Worm (Caenorhabditis elegans): ENCODE data around the gene sru-28.
A peak's percentile ranks its signal among the peaks of the same experiment; 100 is the strongest.

Gene sru-28

ce11 chrV:1488642-1489041, 17.5 kb upstream of the sru-28 start:
- TF ChIP-seq daf-12 (tag; optimal IDR thresholded peaks at IDR 0.05) (no peak), elt-2 (tag; optimal IDR thresholded peaks at IDR 0.05) (no peak), fos-1 (tag; optimal IDR thresholded peaks at IDR 0.05) (no peak), skn-1 (tag; optimal IDR thresholded peaks at IDR 0.05) (no peak), ceh-9 (tag; optimal IDR thresholded peaks at IDR 0.05) (no peak), elt-1 (tag; optimal IDR thresholded peaks at IDR 0.05) (no peak), snpc-4 (tag; optimal IDR thresholded peaks at IDR 0.05) (no peak), unc-62 (GFP tag; optimal IDR thresholded peaks at IDR 0.05) (no peak), lin-39 (tag; optimal IDR thresholded peaks at IDR 0.05) (no peak), zag-1 (tag; optimal IDR thresholded peaks at IDR 0.05) (no peak), fkh-10 (GFP tag; optimal IDR thresholded peaks at IDR 0.05) (no peak), nhr-237 (tag; optimal IDR thresholded peaks at IDR 0.05) (no peak), ZK546.5 (tag; optimal IDR thresholded peaks at IDR 0.05) (no peak), lsy-12 (tag; optimal IDR thresholded peaks at IDR 0.05) (no peak)

ce11 chrV:1491510-1491909, 14.6 kb upstream of the sru-28 start, which contains the start of gene C38C3.6:
TSS of gene C38C3.6 (minus strand) at chrV:1491610.
- TF ChIP-seq snpc-4 (tag; optimal IDR thresholded peaks at IDR 0.05), result no peak
- TF ChIP-seq nhr-28 (tag; optimal IDR thresholded peaks at IDR 0.05), result no peak
- no peak for TF ChIP-seq fos-1 (tag; optimal IDR thresholded peaks at IDR 0.05)

ce11 chrV:1494469-1494868, 11.6 kb upstream of the sru-28 start, which contains the start of gene spig-7:
TSS of gene spig-7 (plus strand) at chrV:1494769.
- TF ChIP-seq snpc-4 (tag; optimal IDR thresholded peaks at IDR 0.05) (no peak), pqm-1 (tag; optimal IDR thresholded peaks at IDR 0.05) (no peak), tbx-2 (tag; optimal IDR thresholded peaks at IDR 0.05) (no peak), elt-1 (tag; optimal IDR thresholded peaks at IDR 0.05) (no peak)

- TF ChIP-seq daf-12 (tag; optimal IDR thresholded peaks at IDR 0.05) (no peak), ceh-16 (tag; optimal IDR thresholded peaks at IDR 0.05) (no peak), ceh-28 (tag; optimal IDR thresholded peaks at IDR 0.05) (peak; percentile 15)
Measured at ce11 chrV:1495334-1495733, 10.8 kb upstream of the sru-28 start, which contains the start of gene C38C3.3. TSS of gene C38C3.3 (plus strand) at chrV:1495634.

- TF ChIP-seq nhr-76 (tag; optimal IDR thresholded peaks at IDR 0.05), result no peak
- TF ChIP-seq ceh-28 (tag; optimal IDR thresholded peaks at IDR 0.05), result peak; percentile 89
Measured at ce11 chrV:1495752-1496151, 10.3 kb upstream of the sru-28 start.

- no peak for TF ChIP-seq lin-15B (tag; optimal IDR thresholded peaks at IDR 0.05)
- no peak for TF ChIP-seq ceh-16 (tag; optimal IDR thresholded peaks at IDR 0.05)
- no peak for TF ChIP-seq nhr-28 (tag; optimal IDR thresholded peaks at IDR 0.05)
- TF ChIP-seq nhr-77 (tag; optimal IDR thresholded peaks at IDR 0.05), result no peak
- TF ChIP-seq hmg-11 (tag; optimal IDR thresholded peaks at IDR 0.05), result no peak
- TF ChIP-seq nfya-1 (tag; optimal IDR thresholded peaks at IDR 0.05; ENCODE audit: insufficient read depth), result no peak
- TF ChIP-seq ceh-82 (tag; optimal IDR thresholded peaks at IDR 0.05), result no peak
- TF ChIP-seq mdl-1 (tag; optimal IDR thresholded peaks at IDR 0.05), result no peak
- no peak for TF ChIP-seq nhr-23 (tag; optimal IDR thresholded peaks at IDR 0.05)
- TF ChIP-seq sea-2 (GFP tag; optimal IDR thresholded peaks at IDR 0.05), result no peak
- no peak for TF ChIP-seq aly-2 (tag; optimal IDR thresholded peaks at IDR 0.05)
- TF ChIP-seq eor-1 (tag; optimal IDR thresholded peaks at IDR 0.05), result no peak
- no peak for TF ChIP-seq fkh-2 (tag; optimal IDR thresholded peaks at IDR 0.05)
- TF ChIP-seq nhr-43 (tag; optimal IDR thresholded peaks at IDR 0.05; ENCODE audit: poor library complexity, severe bottlenecking), result no peak
- no peak for TF ChIP-seq ztf-4 (tag; optimal IDR thresholded peaks at IDR 0.05)
- no peak for TF ChIP-seq ceh-28 (tag; optimal IDR thresholded peaks at IDR 0.05)
- no peak for TF ChIP-seq nhr-237 (tag; optimal IDR thresholded peaks at IDR 0.05)
- TF ChIP-seq skn-1 (tag; optimal IDR thresholded peaks at IDR 0.05), result no peak
- no peak for TF ChIP-seq elt-3 (tag; optimal IDR thresholded peaks at IDR 0.05)
- no peak for TF ChIP-seq snpc-4 (tag; optimal IDR thresholded peaks at IDR 0.05)
Measured at ce11 chrV:1499140-1499539, 7.0 kb upstream of the sru-28 start, which contains the start of gene sru-27. TSS of gene sru-27 (plus strand) at chrV:1499440.
